Worm (Caenorhabditis elegans) whole organism, L4/young adult: Measurements from ENCODE around the gene F16F9.3.

Experiments used
- dao-5 ChIP-seq: sonication (generic microtip); optimal IDR thresholded peaks from 2 replicates; lab custom pipeline; 2016; ENCODE audit warnings: missing genotype, missing genetic modification characterization, moderate library complexity, missing compliant biosample characterization
- him-1 ChIP-seq: sonication (generic microtip); optimal IDR thresholded peaks from 2 replicates; lab custom pipeline; 2016; ENCODE audit warnings: missing genotype, missing genetic modification reagents, missing genetic modification characterization, missing compliant biosample characterization

- TF ChIP-seq him-1, result no peak
- TF ChIP-seq dao-5 (tag; lab: Kevin White, UChicago), result no peak
Observed at ce11 chrX:8440001-8440735, 17.2 kb upstream of the F16F9.3 start.
